Worm (Caenorhabditis elegans) whole organism, L3 larva: ENCODE data around the gene F52H2.1.

Source experiments
- R02D3.7 ChIP-seq: fragments of 150-350 bp; optimal IDR thresholded peaks from 2 replicates; lab custom pipeline; 2014; ENCODE audit warnings: missing biosample characterization, missing genetic modification characterization
- ZK546.5 ChIP-seq: sonication (generic microtip); optimal IDR thresholded peaks from 2 replicates; lab custom pipeline; 2017; ENCODE audit warnings: missing biosample characterization, missing genetic modification characterization
- aly-2 ChIP-seq: fragments of 150-350 bp; optimal IDR thresholded peaks from 2 replicates; lab custom pipeline; 2014; ENCODE audit warnings: missing biosample characterization, missing genetic modification characterization
- ama-1 ChIP-seq: fragments of 150-350 bp; optimal IDR thresholded peaks from 2 replicates; lab custom pipeline; 2018
- ceh-16 ChIP-seq: sonication (generic microtip); optimal IDR thresholded peaks from 2 replicates; lab custom pipeline; 2017; ENCODE audit warnings: missing biosample characterization, missing genetic modification characterization
- ceh-28 ChIP-seq: fragments of 150-350 bp; optimal IDR thresholded peaks from 2 replicates; lab custom pipeline; 2014; ENCODE audit warnings: missing biosample characterization, missing genetic modification reagents, missing genetic modification characterization
- ceh-82 ChIP-seq: fragments of 150-350 bp; optimal IDR thresholded peaks from 2 replicates; lab custom pipeline; 2014; ENCODE audit warnings: missing biosample characterization, missing genetic modification characterization
- daf-12 ChIP-seq: fragments of 150-350 bp; optimal IDR thresholded peaks from 2 replicates; lab custom pipeline; 2014; ENCODE audit warnings: missing biosample characterization, missing genetic modification reagents, missing genetic modification characterization
- egl-27 ChIP-seq: sonication (generic microtip); optimal IDR thresholded peaks from 4 replicates; lab custom pipeline; 2017; ENCODE audit warnings: missing biosample characterization, missing genetic modification reagents, missing genetic modification characterization
- egl-5 ChIP-seq: fragments of 150-350 bp; optimal IDR thresholded peaks from 2 replicates; lab custom pipeline; 2017; ENCODE audit warnings: missing biosample characterization, missing genetic modification reagents, missing genetic modification characterization, inconsistent platforms
- elt-1 ChIP-seq: fragments of 150-350 bp; optimal IDR thresholded peaks from 2 replicates; lab custom pipeline; 2014; ENCODE audit warnings: missing biosample characterization, missing genetic modification characterization
- elt-2 ChIP-seq: sonication (generic microtip); optimal IDR thresholded peaks from 2 replicates; lab custom pipeline; 2016; ENCODE audit warnings: missing genetic modification reagents, mild to moderate bottlenecking, missing genetic modification characterization, missing compliant biosample characterization
- elt-3 ChIP-seq, 3 experiments: fragments of 150-350 bp in 1 of 3; sonication (generic microtip) in 2 of 3; optimal IDR thresholded peaks; 2 replicates in 2 of 3; 4 replicates in 1 of 3; lab custom pipeline; 2014 to 2017; ENCODE audit warnings: missing biosample characterization in 3 of 3, missing genetic modification characterization in 3 of 3
- fkh-10 ChIP-seq: sonication (generic microtip); optimal IDR thresholded peaks from 2 replicates; lab custom pipeline; 2017; ENCODE audit warnings: missing biosample characterization, missing genetic modification reagents, missing genetic modification characterization
- fos-1 ChIP-seq: fragments of 150-350 bp; optimal IDR thresholded peaks from 2 replicates; lab custom pipeline; 2014; ENCODE audit warnings: missing biosample characterization, missing genetic modification characterization
- jun-1 ChIP-seq: fragments of 150-350 bp; optimal IDR thresholded peaks from 2 replicates; lab custom pipeline; 2014; ENCODE audit warnings: missing biosample characterization, missing genetic modification reagents, missing genetic modification characterization
- lin-15B ChIP-seq: fragments of 150-350 bp; optimal IDR thresholded peaks from 2 replicates; lab custom pipeline; 2014; ENCODE audit warnings: missing biosample characterization, missing genetic modification characterization
- lin-39 ChIP-seq: fragments of 150-350 bp; optimal IDR thresholded peaks from 2 replicates; lab custom pipeline; 2018; ENCODE audit warnings: missing biosample characterization, missing genetic modification reagents, missing genetic modification characterization
- mdl-1 ChIP-seq: fragments of 150-350 bp; optimal IDR thresholded peaks from 2 replicates; lab custom pipeline; 2014; ENCODE audit warnings: missing biosample characterization, missing genetic modification characterization
- mml-1 ChIP-seq: fragments of 150-350 bp; sonication (generic microtip); optimal IDR thresholded peaks from 3 replicates; lab custom pipeline; 2014; ENCODE audit warnings: missing biosample characterization, missing genetic modification characterization
- nfya-1 ChIP-seq: sonication (generic microtip); optimal IDR thresholded peaks from 2 replicates; lab custom pipeline; 2017; ENCODE audit warnings: missing genetic modification characterization, mild to moderate bottlenecking, missing compliant biosample characterization, antibody characterized with exemption, moderate library complexity; ENCODE audit not compliant: insufficient read depth
- nhr-11 ChIP-seq: fragments of 150-350 bp; optimal IDR thresholded peaks from 2 replicates; lab custom pipeline; 2014; ENCODE audit warnings: missing biosample characterization, missing genetic modification characterization
- nhr-12 ChIP-seq: fragments of 150-350 bp; optimal IDR thresholded peaks from 2 replicates; lab custom pipeline; 2014; ENCODE audit warnings: missing biosample characterization, missing genetic modification characterization
- nhr-23 ChIP-seq: fragments of 150-350 bp; optimal IDR thresholded peaks from 2 replicates; lab custom pipeline; 2014; ENCODE audit warnings: missing biosample characterization, missing genetic modification reagents, missing genetic modification characterization
- nhr-237 ChIP-seq: fragments of 150-350 bp; optimal IDR thresholded peaks from 2 replicates; lab custom pipeline; 2014; ENCODE audit warnings: missing biosample characterization, missing genetic modification characterization
- nhr-25 ChIP-seq: sonication (generic microtip); optimal IDR thresholded peaks from 2 replicates; lab custom pipeline; 2017; ENCODE audit warnings: missing biosample characterization, missing genetic modification characterization
- nhr-28 ChIP-seq: fragments of 150-350 bp; optimal IDR thresholded peaks from 2 replicates; lab custom pipeline; 2014; ENCODE audit warnings: missing biosample characterization, missing genetic modification characterization
- nhr-67 ChIP-seq: fragments of 150-350 bp; optimal IDR thresholded peaks from 2 replicates; lab custom pipeline; 2014; ENCODE audit warnings: missing biosample characterization, missing genetic modification characterization
- nhr-76 ChIP-seq: fragments of 150-350 bp; sonication (generic microtip); optimal IDR thresholded peaks from 5 replicates; lab custom pipeline; 2014; ENCODE audit warnings: missing biosample characterization, missing genetic modification characterization
- pqm-1 ChIP-seq: fragments of 150-350 bp; optimal IDR thresholded peaks from 2 replicates; lab custom pipeline; 2017; ENCODE audit warnings: missing biosample characterization, missing genetic modification characterization, inconsistent platforms
- sea-2 ChIP-seq: fragments of 150-350 bp; sonication (generic microtip); optimal IDR thresholded peaks from 4 replicates; lab custom pipeline; 2014; ENCODE audit warnings: missing biosample characterization, missing genetic modification reagents, missing genetic modification characterization
- snpc-4 ChIP-seq: fragments of 150-350 bp; optimal IDR thresholded peaks from 2 replicates; lab custom pipeline; 2014; ENCODE audit warnings: missing biosample characterization, missing genetic modification characterization
- tbx-2 ChIP-seq: sonication (generic microtip); optimal IDR thresholded peaks from 2 replicates; lab custom pipeline; 2016; ENCODE audit warnings: mild to moderate bottlenecking, missing genetic modification characterization, missing compliant biosample characterization
- unc-39 ChIP-seq: sonication (generic microtip); optimal IDR thresholded peaks from 4 replicates; lab custom pipeline; 2017; ENCODE audit warnings: missing biosample characterization, missing genetic modification characterization
- unc-62 ChIP-seq: fragments of 150-350 bp; sonication (generic microtip); optimal IDR thresholded peaks from 4 replicates; lab custom pipeline; 2014; ENCODE audit warnings: missing biosample characterization, missing genetic modification reagents, missing genetic modification characterization
- zag-1 ChIP-seq: fragments of 150-350 bp; optimal IDR thresholded peaks from 2 replicates; lab custom pipeline; 2014; ENCODE audit warnings: missing biosample characterization, missing genetic modification characterization
- ztf-11 ChIP-seq: fragments of 150-350 bp; optimal IDR thresholded peaks from 2 replicates; lab custom pipeline; 2014; ENCODE audit warnings: missing biosample characterization, missing genetic modification characterization

F52H2.1 gene

ce11 chrX:2598833-2599279 lies 26.0 kb downstream of the F52H2.1 start (continued):
- TF ChIP-seq sea-2 (GFP tag; lab: Kevin White, UChicago) (no peak), aly-2 (tag; lab: Kevin White, UChicago) (no peak), egl-5 (tag; lab: Kevin White, UChicago) (no peak), nhr-11 (no peak), lin-15B (tag; lab: Kevin White, UChicago) (peak; percentile 15), nfya-1 (tag; lab: Kevin White, UChicago) (peak; percentile 83), ceh-82 (tag; lab: Kevin White, UChicago) (no peak), nhr-28 (tag; lab: Kevin White, UChicago) (no peak), ceh-16 (tag; lab: Kevin White, UChicago) (no peak), jun-1 (tag; lab: Kevin White, UChicago) (no peak), nhr-25 (no peak), zag-1 (tag; lab: Kevin White, UChicago) (peak; percentile 40), lin-39 (tag; lab: Kevin White, UChicago) (peak; percentile 81), egl-27 (no peak)

- no peak for TF ChIP-seq lin-39 (tag; lab: Kevin White, UChicago)
- no peak for TF ChIP-seq lin-15B (tag; lab: Kevin White, UChicago)
- TF ChIP-seq nhr-23 (tag; lab: Kevin White, UChicago), result no peak
- no peak for TF ChIP-seq nhr-12 (tag; lab: Kevin White, UChicago)
- TF ChIP-seq unc-39 (tag; lab: Kevin White, UChicago), result no peak
- no peak for TF ChIP-seq nhr-28 (tag; lab: Kevin White, UChicago)
- no peak for TF ChIP-seq elt-3 (tag; optimal IDR thresholded peaks at IDR 0.05; lab: Kevin White, UChicago)
- TF ChIP-seq zag-1 (tag; lab: Kevin White, UChicago), result no peak
- TF ChIP-seq, all 47 proteins: peak for 0
Observed at ce11 chrX:2601025-2601705, 28.3 kb downstream of the F52H2.1 start.

- no peak for TF ChIP-seq mdl-1
- TF ChIP-seq fkh-10 (GFP tag; lab: Kevin White, UChicago), result peak; percentile 59
- TF ChIP-seq lin-39 (tag; lab: Kevin White, UChicago), result peak; percentile 33
- TF ChIP-seq nfya-1 (tag; lab: Kevin White, UChicago), result peak; percentile 31
Observed at ce11 chrX:2604358-2605016, 31.6 kb downstream of the F52H2.1 start.

- TF ChIP-seq nfya-1 (tag; lab: Kevin White, UChicago) (no peak), ztf-11 (tag; lab: Kevin White, UChicago) (no peak), nhr-23 (tag; lab: Kevin White, UChicago) (peak; percentile 7), zag-1 (tag; lab: Kevin White, UChicago) (no peak)
Observed at ce11 chrX:2607522-2608278, 34.8 kb downstream of the F52H2.1 start, which contains the start of gene T03G6.1. Gene T03G6.1, plus strand, starts transcription at chrX:2608228.

- TF ChIP-seq elt-2 (tag; lab: Kevin White, UChicago), result peak; percentile 59
- TF ChIP-seq nhr-12 (tag; lab: Kevin White, UChicago), result no peak
- TF ChIP-seq nhr-76 (tag; lab: Kevin White, UChicago), result no peak
- TF ChIP-seq tbx-2 (tag; lab: Kevin White, UChicago), result peak; percentile 33
- peak; percentile 47 for TF ChIP-seq pqm-1 (tag; lab: Kevin White, UChicago)
- TF ChIP-seq nhr-23 (tag; lab: Kevin White, UChicago), result peak; percentile 65
- no peak for TF ChIP-seq ZK546.5 (tag; lab: Kevin White, UChicago)
- TF ChIP-seq daf-12, result no peak
- TF ChIP-seq ceh-82 (tag; lab: Kevin White, UChicago), result peak; percentile 17
- peak; percentile 17 for TF ChIP-seq ceh-16 (tag; lab: Kevin White, UChicago)
- peak; percentile 37 for TF ChIP-seq jun-1 (tag; lab: Kevin White, UChicago)
- TF ChIP-seq nhr-25, result peak; percentile 33
- TF ChIP-seq ceh-28 (tag; lab: Kevin White, UChicago), result no peak
- TF ChIP-seq nhr-237 (tag; lab: Kevin White, UChicago), result no peak
- TF ChIP-seq fkh-10 (GFP tag; lab: Kevin White, UChicago), result no peak
- peak; percentile 61 for TF ChIP-seq nfya-1 (tag; lab: Kevin White, UChicago)
- peak; percentile 20 for TF ChIP-seq snpc-4
- no peak for TF ChIP-seq ama-1 (lab: Kevin White, UChicago)
- TF ChIP-seq elt-1, result peak; percentile 26
- no peak for TF ChIP-seq nhr-67 (tag; lab: Kevin White, UChicago)
- no peak for TF ChIP-seq zag-1 (tag; lab: Kevin White, UChicago)
- TF ChIP-seq elt-3 (tag; optimal IDR thresholded peaks at IDR 0.05; lab: Kevin White, UChicago), result no peak
- no peak for TF ChIP-seq sea-2 (GFP tag; lab: Kevin White, UChicago)
- TF ChIP-seq ztf-11 (tag; lab: Kevin White, UChicago), result no peak
- TF ChIP-seq R02D3.7 (tag; lab: Kevin White, UChicago), result no peak
- no peak for TF ChIP-seq unc-62 (GFP tag; lab: Kevin White, UChicago)
- TF ChIP-seq egl-5 (tag; lab: Kevin White, UChicago), result peak; percentile 5
- TF ChIP-seq fos-1 (tag; lab: Kevin White, UChicago), result no peak
- TF ChIP-seq egl-27, result no peak
- TF ChIP-seq nhr-11, result no peak
- no peak for TF ChIP-seq aly-2 (tag; lab: Kevin White, UChicago)
- TF ChIP-seq mml-1 (tag; lab: Kevin White, UChicago), result no peak
- no peak for TF ChIP-seq mdl-1
Observed at ce11 chrX:2613077-2613476, 40.2 kb downstream of the F52H2.1 start.
